Fruit fly (Drosophila melanogaster): ENCODE measurements around the gene Vps15.

Vps15 gene

dm6 chr3R:9229075-9229835 lies 16.4 kb downstream of the Vps15 start (continued):
- TF ChIP-seq GATAe (GFP tag; conservative IDR thresholded peaks at IDR 0.05) (no peak), dpn (GFP tag; optimal IDR thresholded peaks at IDR 0.05) (peak; percentile 72 to 81), CG34422 (GFP tag; IDR thresholded peaks at IDR 0.05) (peak; percentile 72; the same call in 2 of the 3 replicates), Dp (GFP tag; optimal IDR thresholded peaks at IDR 0.05) (no peak), CG18262 (tag; optimal IDR thresholded peaks at IDR 0.05) (peak; percentile 92), z (GFP tag; IDR thresholded peaks at IDR 0.05) (peak; percentile 46; the same call in 1 of the 3 replicates), vvl (GFP tag; IDR thresholded peaks at IDR 0.05) (peak; percentile 85), CG18619 (GFP tag; optimal IDR thresholded peaks at IDR 0.05) (peak; percentile 49), CG10654 (GFP tag; optimal IDR thresholded peaks at IDR 0.05) (peak; percentile 80), Sox102F (GFP tag; optimal IDR thresholded peaks at IDR 0.05) (peak; percentile 82), Bgb (GFP tag; IDR thresholded peaks at IDR 0.05; ENCODE audit: partially characterized antibody) (no peak), vnd (GFP tag; IDR thresholded peaks at IDR 0.05; ENCODE audit: partially characterized antibody) (no peak), Bdp1 (GFP tag; optimal IDR thresholded peaks at IDR 0.05) (peak; percentile 57), NFAT (GFP tag; IDR thresholded peaks at IDR 0.05) (no peak), amos (GFP tag; IDR thresholded peaks at IDR 0.05; ENCODE audit: partially characterized antibody) (no peak), Spps (tag; optimal IDR thresholded peaks at IDR 0.05) (peak; percentile 64), rib (GFP tag; IDR thresholded peaks at IDR 0.05) (0 out of 2 replicates have a peak, but pooled peaks have one; percentile 11), ap (GFP tag; IDR thresholded peaks at IDR 0.05) (0 out of 2 replicates have a peak, but pooled peaks have one; percentile 39), CG17359 (tag; optimal IDR thresholded peaks at IDR 0.05) (peak; percentile 75), CG14710 (tag; optimal IDR thresholded peaks at IDR 0.05) (peak; percentile 88), CG8765 (GFP tag; IDR thresholded peaks at IDR 0.05) (no peak), al (GFP tag; IDR thresholded peaks at IDR 0.05) (0 out of 2 replicates have a peak, but pooled peaks have one; percentile 23), HLHmδ (GFP tag; optimal IDR thresholded peaks at IDR 0.05) (peak; percentile 81), sob (GFP tag; IDR thresholded peaks at IDR 0.05) (peak; percentile 64), az2 (GFP tag; optimal IDR thresholded peaks at IDR 0.05) (peak; percentile 79), ato (GFP tag; IDR thresholded peaks at IDR 0.05; ENCODE audit: partially characterized antibody) (no peak), CG17186 (GFP tag; optimal IDR thresholded peaks at IDR 0.05) (peak; percentile 54), ATbp (GFP tag; optimal IDR thresholded peaks at IDR 0.05) (peak; percentile 68), fd96Cb (tag; optimal IDR thresholded peaks at IDR 0.05) (peak; percentile 81), gfzf (GFP tag; optimal IDR thresholded peaks at IDR 0.05) (no peak), Six4 (GFP tag; optimal IDR thresholded peaks at IDR 0.05) (peak; percentile 90), CG11696 (GFP tag; IDR thresholded peaks at IDR 0.05) (0 out of 2 replicates have a peak, but pooled peaks have one; percentile 19), CG34224 (GFP tag; IDR thresholded peaks at IDR 0.05; ENCODE audit: partially characterized antibody) (no peak), twi (tag; optimal IDR thresholded peaks at IDR 0.05) (peak; percentile 35), CG17385 (GFP tag; optimal IDR thresholded peaks at IDR 0.05) (peak; percentile 69), CG14050 (GFP tag; IDR thresholded peaks at IDR 0.05) (no peak), CG5953 (GFP tag; IDR thresholded peaks at IDR 0.05) (no peak), CG3726 (GFP tag; IDR thresholded peaks at IDR 0.05) (no peak), CG10321 (GFP tag; IDR thresholded peaks at IDR 0.05) (peak; percentile 66), CG7745 (tag; optimal IDR thresholded peaks at IDR 0.05) (no peak), Dref (GFP tag; IDR thresholded peaks at IDR 0.05) (no peak), ac (GFP tag; optimal IDR thresholded peaks at IDR 0.05) (no peak), kni (GFP tag; optimal IDR thresholded peaks at IDR 0.05) (peak; percentile 83), bcd (GFP tag; optimal IDR thresholded peaks at IDR 0.05) (peak; percentile 72), Lpt (GFP tag; optimal IDR thresholded peaks at IDR 0.05) (no peak), Awh (GFP tag; IDR thresholded peaks at IDR 0.05) (peak; percentile 60; the same call in 1 of the 2 replicates), Vsx1 (GFP tag; optimal IDR thresholded peaks at IDR 0.05) (peak; percentile 47), CG1024 (GFP tag; IDR thresholded peaks at IDR 0.05) (peak; percentile 42; the same call in 1 of the 2 replicates), dan (GFP tag; IDR thresholded peaks at IDR 0.05) (no peak)

Measured in whole organism, embryonic.